Worm (Caenorhabditis elegans): ENCODE data around the gene F48G7.4.

DNA sequence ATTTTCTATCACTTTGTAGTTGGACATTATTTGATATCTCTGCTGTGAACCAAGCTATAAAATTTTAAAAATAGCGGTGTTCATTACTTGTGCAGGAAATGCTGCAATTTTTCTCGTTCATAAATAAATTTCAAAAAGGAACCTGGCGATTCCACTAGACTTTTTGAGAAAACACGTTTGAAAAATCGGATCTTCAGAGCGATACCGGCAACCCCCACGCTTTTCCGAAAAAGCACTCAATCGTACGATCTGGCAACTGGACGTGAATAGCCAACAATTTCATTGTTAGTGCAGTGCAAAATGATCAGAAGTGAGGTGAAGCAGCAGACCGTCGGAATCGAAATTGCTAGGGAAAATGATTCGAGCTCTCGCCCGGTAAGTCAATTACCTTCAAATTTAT lies 37.6 kb upstream of the F48G7.4 start, which contains the start of gene nstp-7:
- TF ChIP-seq nhr-11 (tag; optimal IDR thresholded peaks at IDR 0.05) (no peak), fkh-10 (GFP tag; optimal IDR thresholded peaks at IDR 0.05) (no peak), nhr-77 (tag; optimal IDR thresholded peaks at IDR 0.05) (no peak), ztf-11 (tag; optimal IDR thresholded peaks at IDR 0.05) (no peak), mml-1 (tag; optimal IDR thresholded peaks at IDR 0.05) (no peak), ama-1 (optimal IDR thresholded peaks at IDR 0.05) (no peak), nfya-1 (tag; optimal IDR thresholded peaks at IDR 0.05; ENCODE audit: insufficient read depth) (no peak), pqm-1 (tag; optimal IDR thresholded peaks at IDR 0.05) (no peak), nhr-237 (tag; optimal IDR thresholded peaks at IDR 0.05) (no peak), pha-4 (tag; optimal IDR thresholded peaks at IDR 0.05) (no peak), unc-62 (GFP tag; optimal IDR thresholded peaks at IDR 0.05) (no peak), skn-1 (tag; optimal IDR thresholded peaks at IDR 0.05) (no peak), nhr-76 (tag; optimal IDR thresholded peaks at IDR 0.05) (no peak)
